Worm (Caenorhabditis elegans): ENCODE data around the gene C44B12.9.
A peak's percentile ranks its signal among the peaks of the same experiment; 100 is the strongest.

DNA sequence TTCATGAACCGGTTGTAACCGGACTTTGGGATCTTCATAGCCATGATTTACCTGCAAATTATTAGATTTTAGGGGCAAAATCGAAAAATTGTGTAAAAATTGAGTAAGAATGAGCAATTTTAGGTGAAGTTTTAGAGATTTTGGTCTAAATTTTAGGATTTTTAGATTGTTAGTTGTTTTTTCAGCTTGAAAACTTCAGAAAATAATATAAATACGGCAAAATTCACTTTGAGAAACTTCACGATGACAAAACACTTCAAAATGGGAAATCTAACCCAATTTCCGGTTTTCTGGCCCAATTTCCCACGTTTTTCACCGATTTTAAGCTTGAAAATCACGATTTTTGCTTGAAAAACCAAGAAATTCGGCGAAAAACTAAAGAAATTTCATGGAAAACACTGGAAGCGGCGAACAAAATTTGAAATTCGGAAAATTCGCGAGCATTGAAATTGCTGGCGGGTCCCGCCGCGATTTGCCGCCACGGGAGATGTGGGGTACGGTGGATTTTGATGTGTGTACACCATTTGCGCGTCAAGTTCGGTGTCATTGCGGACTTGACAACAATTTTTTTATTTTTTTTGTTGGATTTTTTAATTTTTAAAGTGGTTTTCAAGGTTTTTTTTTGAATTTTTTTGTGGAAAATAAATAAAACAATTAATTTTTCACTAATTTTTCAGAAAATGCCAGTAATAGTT lies 10.4 kb downstream of the C44B12.9 start, which contains the start of the genes cct-8 and Y55F3AR.2:
- peak; percentile 97 for TF ChIP-seq lin-14 (GFP tag; optimal IDR thresholded peaks at IDR 0.05)
- peak; percentile 23 for TF ChIP-seq nhr-28 (tag; optimal IDR thresholded peaks at IDR 0.05)
- peak; percentile 97 for TF ChIP-seq ceh-88 (GFP tag; IDR thresholded peaks at IDR 0.05)
